Worm (Caenorhabditis elegans): ENCODE results near the gene glb-10.
A peak's percentile ranks its signal among the peaks of the same experiment; 100 is the strongest.

The glb-10 gene

DNA sequence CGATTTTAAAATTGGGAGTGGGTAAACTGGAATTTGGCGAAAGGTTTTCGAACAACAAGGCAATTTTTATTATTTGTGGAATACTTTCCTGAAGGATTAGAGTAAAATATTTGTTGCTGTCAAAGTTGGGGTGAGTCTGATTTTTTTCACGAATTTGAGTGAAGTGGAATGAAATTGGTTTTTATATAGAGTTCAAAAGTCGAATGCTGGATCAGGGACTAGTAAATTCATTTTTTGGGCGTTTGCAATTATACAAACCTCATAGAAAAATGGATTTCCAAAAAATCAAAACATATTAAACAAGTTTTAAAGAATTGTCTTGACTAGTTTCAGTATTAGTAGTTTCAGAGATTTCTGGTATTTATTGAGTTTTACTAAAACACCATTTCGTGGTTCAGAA lies 30.9 kb upstream of the glb-10 start, which contains the start of gene C32D5.7:
Gene C32D5.7, minus strand, starts transcription at position 101 of the 400 bp plus-strand sequence.
- TF ChIP-seq F10B5.3 (tag; optimal IDR thresholded peaks at IDR 0.05) (no peak), aha-1 (tag) (no peak), lin-1 (GFP tag; IDR thresholded peaks at IDR 0.05) (no peak), egl-27 (tag; optimal IDR thresholded peaks at IDR 0.05) (no peak), ZK337.2 (GFP tag; IDR thresholded peaks at IDR 0.05) (no peak), sdz-12 (GFP tag; optimal IDR thresholded peaks at IDR 0.05) (no peak), F37D6.2 (tag; optimal IDR thresholded peaks at IDR 0.05) (no peak), Y5F2A.4 (GFP tag; optimal IDR thresholded peaks at IDR 0.05) (no peak), ceh-62 (tag; optimal IDR thresholded peaks at IDR 0.05) (no peak), zfp-2 (tag; optimal IDR thresholded peaks at IDR 0.05) (no peak), daf-12 (tag; optimal IDR thresholded peaks at IDR 0.05) (no peak), mep-1 (tag; optimal IDR thresholded peaks at IDR 0.05) (no peak), saeg-2 (GFP tag; IDR thresholded peaks at IDR 0.05) (no peak)

DNA sequence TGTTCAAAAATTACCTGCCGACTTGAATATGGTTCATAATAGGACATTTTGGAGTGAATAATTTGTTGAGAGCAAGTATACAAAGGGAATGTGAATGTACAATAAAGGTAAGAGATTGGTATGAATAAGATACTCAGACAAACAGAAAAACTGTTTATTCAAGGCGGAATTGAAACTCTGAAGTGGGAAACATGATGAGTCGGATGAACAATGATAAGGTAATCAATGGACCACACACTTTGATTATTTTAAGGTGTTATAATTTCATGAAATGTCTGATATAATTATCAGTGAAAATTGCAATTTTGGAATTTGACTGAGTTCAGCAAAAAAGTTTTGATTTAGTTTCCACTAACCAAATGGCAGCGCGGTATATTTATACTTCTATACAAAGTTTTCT lies 30.4 kb upstream of the glb-10 start:
- no peak for TF ChIP-seq nhr-10 (tag; optimal IDR thresholded peaks at IDR 0.05)
- TF ChIP-seq aha-1 (tag) = peak; percentile 74
- TF ChIP-seq lin-38 (GFP tag; IDR thresholded peaks at IDR 0.05) = no peak
- no peak for TF ChIP-seq nhr-25 (tag; optimal IDR thresholded peaks at IDR 0.05; ENCODE audit: borderline replicate concordance, insufficient read depth)
- no peak for TF ChIP-seq zag-1 (tag; optimal IDR thresholded peaks at IDR 0.05)
- no peak for TF ChIP-seq daf-16 (GFP tag; optimal IDR thresholded peaks at IDR 0.05)
- TF ChIP-seq daf-16 (tag; optimal IDR thresholded peaks at IDR 0.05) = peak; percentile 59
- TF ChIP-seq dve-1 (tag; optimal IDR thresholded peaks at IDR 0.05; ENCODE audit: insufficient read depth) = peak; percentile 33
- TF ChIP-seq sdz-12 (GFP tag; optimal IDR thresholded peaks at IDR 0.05) = no peak
- peak; percentile 51 for TF ChIP-seq pqm-1 (tag; optimal IDR thresholded peaks at IDR 0.05)
- TF ChIP-seq lsy-2 (tag; optimal IDR thresholded peaks at IDR 0.05) = peak in 1 of 2 experiments; percentile 11
- no peak for TF ChIP-seq php-3 (GFP tag; IDR thresholded peaks at IDR 0.05)

DNA sequence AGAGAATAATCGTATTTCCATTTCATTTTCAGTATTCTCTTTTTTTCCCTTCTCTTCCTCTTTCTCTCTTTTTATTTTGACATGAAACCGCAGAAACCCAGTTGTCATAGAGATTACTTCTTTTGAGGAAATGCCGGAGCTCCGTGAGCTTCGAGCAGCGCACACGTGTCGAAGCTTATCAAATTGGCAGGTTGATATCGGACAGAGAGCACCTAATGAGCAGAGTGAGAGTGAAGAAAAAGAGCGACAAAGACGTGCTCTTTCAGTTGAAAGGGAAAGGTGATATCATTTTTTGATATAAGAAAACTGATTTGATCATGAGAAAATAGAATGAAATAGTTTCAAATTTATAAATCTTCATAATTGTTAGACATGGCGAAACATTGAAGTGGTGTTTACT lies 26.3 kb upstream of the glb-10 start, which contains the start of gene C32D5.14:
Gene C32D5.14, plus strand, starts transcription at position 131 of the 400 bp plus-strand sequence.
- peak; percentile 73 for TF ChIP-seq aha-1 (tag)
- TF ChIP-seq ZK337.2 (GFP tag; IDR thresholded peaks at IDR 0.05) = no peak
- no peak for TF ChIP-seq aly-2 (tag; optimal IDR thresholded peaks at IDR 0.05)
- TF ChIP-seq rbr-2 (tag; optimal IDR thresholded peaks at IDR 0.05) = no peak
- TF ChIP-seq ceh-82 (tag; optimal IDR thresholded peaks at IDR 0.05) = no peak
- no peak for TF ChIP-seq fos-1 (tag; optimal IDR thresholded peaks at IDR 0.05)
- no peak for TF ChIP-seq ztf-11 (tag; optimal IDR thresholded peaks at IDR 0.05)
- no peak for TF ChIP-seq vab-7 (GFP tag; IDR thresholded peaks at IDR 0.05)
- no peak for TF ChIP-seq ceh-20 (GFP tag; IDR thresholded peaks at IDR 0.05)
- no peak for TF ChIP-seq Y105C5A.15 (GFP tag; IDR thresholded peaks at IDR 0.05)
- no peak for TF ChIP-seq F44E2.7 (GFP tag; IDR thresholded peaks at IDR 0.05)
- TF ChIP-seq nhr-42 (GFP tag; IDR thresholded peaks at IDR 0.05) = no peak
- peak; percentile 84 for TF ChIP-seq dmd-6 (GFP tag; IDR thresholded peaks at IDR 0.05)
- TF ChIP-seq Y5F2A.4 (GFP tag; optimal IDR thresholded peaks at IDR 0.05) = no peak
- TF ChIP-seq mes-2 (tag; optimal IDR thresholded peaks at IDR 0.05; ENCODE audit: poor library complexity, severe bottlenecking) = no peak
- no peak for TF ChIP-seq skn-1 (tag; optimal IDR thresholded peaks at IDR 0.05)
- TF ChIP-seq unc-62 (GFP tag; optimal IDR thresholded peaks at IDR 0.05 in 1 of 2) = no peak
- TF ChIP-seq unc-62 (tag; optimal IDR thresholded peaks at IDR 0.05) = no peak
- peak; percentile 26 for TF ChIP-seq hlh-11 (tag; optimal IDR thresholded peaks at IDR 0.05)
- no peak for TF ChIP-seq lim-7 (GFP tag; IDR thresholded peaks at IDR 0.05)
- TF ChIP-seq nhr-102 (tag; optimal IDR thresholded peaks at IDR 0.05) = no peak
- TF ChIP-seq nhr-10 (tag; optimal IDR thresholded peaks at IDR 0.05) = no peak
- TF ChIP-seq F37D6.2 (tag; optimal IDR thresholded peaks at IDR 0.05) = no peak
- TF ChIP-seq nhr-48 (tag; optimal IDR thresholded peaks at IDR 0.05) = no peak
- TF ChIP-seq dve-1 (tag; optimal IDR thresholded peaks at IDR 0.05; ENCODE audit: insufficient read depth) = peak; percentile 54
- TF ChIP-seq gei-8 (GFP tag; optimal IDR thresholded peaks at IDR 0.05) = no peak
- no peak for TF ChIP-seq egl-43 (GFP tag; IDR thresholded peaks at IDR 0.05)
- no peak for TF ChIP-seq daf-16 (GFP tag; optimal IDR thresholded peaks at IDR 0.05)
- TF ChIP-seq daf-16 (tag; optimal IDR thresholded peaks at IDR 0.05) = peak; percentile 27
- no peak for TF ChIP-seq mdt-29 (GFP tag; IDR thresholded peaks at IDR 0.05)
- TF ChIP-seq tra-1 (GFP tag; IDR thresholded peaks at IDR 0.05) = no peak
- TF ChIP-seq nhr-11 (tag; optimal IDR thresholded peaks at IDR 0.05) = peak; percentile 35
- TF ChIP-seq nhr-41 (GFP tag; IDR thresholded peaks at IDR 0.05) = no peak
- no peak for TF ChIP-seq ces-1 (GFP tag; optimal IDR thresholded peaks at IDR 0.05)
